Worm (Caenorhabditis elegans) whole organism, L4/young adult: ENCODE measurements around the gene rde-4.
"Not testable (repeated sequence)": the region's sequence is repeated elsewhere in the genome, so short reads cannot be mapped to it uniquely, and the experiment has no call there.

ENCODE experiments used
- W03F9.2 ChIP-seq: fragments of 150-350 bp; optimal IDR thresholded peaks from 2 replicates; lab custom pipeline; 2014; ENCODE audit warnings: missing biosample characterization, missing genetic modification characterization
- dao-5 ChIP-seq: sonication (generic microtip); optimal IDR thresholded peaks from 2 replicates; lab custom pipeline; 2016; ENCODE audit warnings: missing genotype, missing genetic modification characterization, moderate library complexity, missing compliant biosample characterization
- him-1 ChIP-seq: sonication (generic microtip); optimal IDR thresholded peaks from 2 replicates; lab custom pipeline; 2016; ENCODE audit warnings: missing genotype, missing genetic modification reagents, missing genetic modification characterization, missing compliant biosample characterization

rde-4 gene

ce11 chrIII:10236291-10236871 lies 17.9 kb upstream of the rde-4 start:
- TF ChIP-seq him-1 (tag; lab: Kevin White, UChicago) (no peak), W03F9.2 (tag; lab: Kevin White, UChicago) (no peak), dao-5 (tag; lab: Kevin White, UChicago) (no peak)

ce11 chrIII:10233979-10234378 lies 15.5 kb upstream of the rde-4 start, which contains the start of gene paml-1:
TSS of gene paml-1 (minus strand) at chrIII:10234079.
- no peak for TF ChIP-seq dao-5 (tag; lab: Kevin White, UChicago)
- TF ChIP-seq him-1 (tag; lab: Kevin White, UChicago): no peak
- no peak for TF ChIP-seq W03F9.2 (tag; lab: Kevin White, UChicago)

ce11 chrIII:10231641-10232040 lies 13.2 kb upstream of the rde-4 start:
- TF ChIP-seq W03F9.2 (tag; lab: Kevin White, UChicago): no peak
- no peak for TF ChIP-seq him-1 (tag; lab: Kevin White, UChicago)
- TF ChIP-seq dao-5 (tag; lab: Kevin White, UChicago): no peak

- not testable (repeated sequence) for TF ChIP-seq him-1, dao-5, W03F9.2 (tag; lab: Kevin White, UChicago)
These were observed 3.4 kb upstream of the rde-4 start, which contains the start of gene Y70G10A.4 for ce11 chrIII:10221860-10222259. TSS of gene Y70G10A.4 (plus strand) at chrIII:10222160.

- TF ChIP-seq dao-5 (tag; lab: Kevin White, UChicago) (no peak), W03F9.2 (tag; lab: Kevin White, UChicago) (peak; percentile 57)
These were observed 1.7 kb downstream of the rde-4 start, which contains the start of gene cts-1 for ce11 chrIII:10216585-10217278. TSS of gene cts-1 (minus strand) at chrIII:10216635.

ce11 chrIII:10215882-10216281 lies 2.6 kb downstream of the rde-4 start:
- no peak for TF ChIP-seq W03F9.2 (tag; lab: Kevin White, UChicago)
- TF ChIP-seq him-1 (tag; lab: Kevin White, UChicago): no peak
- no peak for TF ChIP-seq dao-5 (tag; lab: Kevin White, UChicago)

- TF ChIP-seq W03F9.2 (tag; lab: Kevin White, UChicago) (no peak), dao-5 (tag; lab: Kevin White, UChicago) (peak; percentile 58), him-1 (tag; lab: Kevin White, UChicago) (no peak)
These were observed 3.9 kb downstream of the rde-4 start for ce11 chrIII:10214540-10214979.

- no peak for TF ChIP-seq W03F9.2 (tag; lab: Kevin White, UChicago)
- TF ChIP-seq dao-5 (tag; lab: Kevin White, UChicago): no peak
- no peak for TF ChIP-seq him-1 (tag; lab: Kevin White, UChicago)
These were observed 6.5 kb downstream of the rde-4 start, which contains the start of the genes blos-1 and best-18 for ce11 chrIII:10211889-10212494. TSS of gene blos-1 (minus strand) at chrIII:10211946. TSS of gene best-18 (plus strand) at chrIII:10212396.

ce11 chrIII:10209703-10210102 lies 8.7 kb downstream of the rde-4 start, which contains the start of gene T20G5.9:
TSS of gene T20G5.9 (plus strand) at chrIII:10209840.
- TF ChIP-seq W03F9.2 (tag; lab: Kevin White, UChicago) (no peak), him-1 (tag; lab: Kevin White, UChicago) (no peak), dao-5 (tag; lab: Kevin White, UChicago) (no peak)

ce11 chrIII:10206352-10206751 lies 12.1 kb downstream of the rde-4 start:
- TF ChIP-seq W03F9.2 (tag; lab: Kevin White, UChicago): no peak
- no peak for TF ChIP-seq dao-5 (tag; lab: Kevin White, UChicago)
- TF ChIP-seq him-1 (tag; lab: Kevin White, UChicago): no peak

- TF ChIP-seq dao-5 (tag; lab: Kevin White, UChicago) (no peak), W03F9.2 (tag; lab: Kevin White, UChicago) (no peak), him-1 (tag; lab: Kevin White, UChicago) (no peak)
These were observed 15.3 kb downstream of the rde-4 start, which contains the start of gene chc-1 for ce11 chrIII:10202894-10203871. TSS of gene chc-1 (plus strand) at chrIII:10203821.

ce11 chrIII:10202391-10202790 lies 16.1 kb downstream of the rde-4 start:
- no peak for TF ChIP-seq W03F9.2 (tag; lab: Kevin White, UChicago)
- no peak for TF ChIP-seq dao-5 (tag; lab: Kevin White, UChicago)
- no peak for TF ChIP-seq him-1 (tag; lab: Kevin White, UChicago)
